Fruit fly (Drosophila melanogaster) whole organism, prepupa: ENCODE data around the gene Nubp1.
A peak's percentile ranks its signal among the peaks of the same experiment; 100 is the strongest.

Experiments
- Blimp-1 ChIP-seq: fragments of 200-800 bp; sonication (Bioruptor generic); optimal IDR thresholded peaks from 3 replicates; lab custom pipeline; 2017; ENCODE audit warnings: missing biosample characterization, missing genetic modification characterization, mild to moderate bottlenecking, moderate library complexity, missing genetic modification reagents
- CG10631 ChIP-seq: fragments of 200-800 bp; sonication (Bioruptor generic); optimal IDR thresholded peaks from 2 replicates; lab custom pipeline; 2016; ENCODE audit warnings: missing biosample characterization, missing genetic modification characterization
- CG11294 ChIP-seq: fragments of 200-800 bp; sonication (Bioruptor generic); IDR thresholded peaks from 2 replicates; pipeline ENCODE4 v1.3.6; 2022; ENCODE audit warnings: missing biosample characterization, missing genetic modification characterization
- CG11762 ChIP-seq: fragments of 200-800 bp; sonication (Bioruptor generic); optimal IDR thresholded peaks from 3 replicates; lab custom pipeline; 2016; ENCODE audit warnings: missing biosample characterization, missing genetic modification characterization; ENCODE audit not compliant: insufficient read depth
- CG11902 ChIP-seq: fragments of 200-800 bp; sonication (Bioruptor generic); optimal IDR thresholded peaks from 3 replicates; lab custom pipeline; 2016; ENCODE audit warnings: missing biosample characterization, missing genetic modification characterization
- CG15336 ChIP-seq: fragments of 200-800 bp; sonication (Bioruptor generic); IDR thresholded peaks from 2 replicates; pipeline ENCODE4 v1.3.6; 2022; ENCODE audit warnings: missing biosample characterization, missing genetic modification characterization
- CG1621 ChIP-seq: fragments of 200-800 bp; sonication (Bioruptor generic); optimal IDR thresholded peaks from 3 replicates; lab custom pipeline; 2018; ENCODE audit warnings: missing biosample characterization, mild to moderate bottlenecking, missing genetic modification characterization
- CG16779 ChIP-seq: fragments of 200-800 bp; sonication (Bioruptor generic); optimal IDR thresholded peaks from 3 replicates; lab custom pipeline; 2017; ENCODE audit warnings: missing biosample characterization, mild to moderate bottlenecking, missing genetic modification characterization
- CG3032 ChIP-seq: fragments of 200-800 bp; optimal IDR thresholded peaks from 2 replicates; lab custom pipeline; 2019; ENCODE audit warnings: missing biosample characterization, mild to moderate bottlenecking, missing genetic modification characterization, moderate library complexity
- CG31627 ChIP-seq: fragments of 200-800 bp; sonication (Bioruptor generic); optimal IDR thresholded peaks from 3 replicates; lab custom pipeline; 2016; ENCODE audit warnings: missing biosample characterization, missing genetic modification characterization
- CG32006 ChIP-seq: fragments of 200-800 bp; sonication (Bioruptor generic); optimal IDR thresholded peaks from 3 replicates; lab custom pipeline; 2017; ENCODE audit warnings: missing biosample characterization, mild to moderate bottlenecking, missing genetic modification characterization
- CG3919 ChIP-seq: fragments of 200-800 bp; sonication (Bioruptor generic); optimal IDR thresholded peaks from 3 replicates; lab custom pipeline; 2016; ENCODE audit warnings: missing biosample characterization, missing genetic modification characterization
- CG4318 ChIP-seq: fragments of 200-800 bp; sonication (Bioruptor generic); optimal IDR thresholded peaks from 3 replicates; lab custom pipeline; 2017; ENCODE audit warnings: missing biosample characterization, mild to moderate bottlenecking, missing genetic modification characterization
- CG6276 ChIP-seq: fragments of 200-800 bp; sonication (Bioruptor generic); optimal IDR thresholded peaks from 2 replicates; lab custom pipeline; 2017; ENCODE audit warnings: missing biosample characterization, mild to moderate bottlenecking, missing genetic modification characterization
- CG6792 ChIP-seq: fragments of 200-800 bp; sonication (Bioruptor generic); optimal IDR thresholded peaks from 3 replicates; lab custom pipeline; 2016; ENCODE audit warnings: missing biosample characterization, missing genetic modification characterization
- CG6808 ChIP-seq: fragments of 200-800 bp; sonication (Bioruptor generic); optimal IDR thresholded peaks from 3 replicates; lab custom pipeline; 2017; ENCODE audit warnings: missing biosample characterization, missing genetic modification characterization, mild to moderate bottlenecking, moderate library complexity, missing genetic modification reagents
- CG6854 ChIP-seq: fragments of 200-800 bp; sonication (Bioruptor generic); optimal IDR thresholded peaks from 2 replicates; lab custom pipeline; 2017; ENCODE audit warnings: missing biosample characterization, mild to moderate bottlenecking, missing genetic modification characterization
- CG7368 ChIP-seq: fragments of 200-800 bp; sonication (Bioruptor generic); optimal IDR thresholded peaks from 3 replicates; lab custom pipeline; 2016; ENCODE audit warnings: missing biosample characterization, missing genetic modification characterization
- CG8119 ChIP-seq: fragments of 200-800 bp; sonication (Bioruptor generic); IDR thresholded peaks from 3 replicates; pipeline ENCODE4 v1.3.6; 2022; ENCODE audit warnings: missing biosample characterization, missing genetic modification characterization
- CG8632 ChIP-seq: fragments of 200-800 bp; sonication (Bioruptor generic); optimal IDR thresholded peaks from 3 replicates; lab custom pipeline; 2016; ENCODE audit warnings: missing biosample characterization, missing genetic modification characterization
- Eip75B ChIP-seq: fragments of 200-800 bp; sonication (Bioruptor generic); optimal IDR thresholded peaks from 3 replicates; lab custom pipeline; 2016; ENCODE audit warnings: missing biosample characterization, missing genetic modification characterization
- Eip78C ChIP-seq: fragments of 200-800 bp; sonication (Bioruptor generic); peaks from one replicate; lab custom pipeline; 2016; ENCODE audit warnings: missing biosample characterization, missing genetic modification characterization
- Ets21C ChIP-seq: fragments of 200-800 bp; sonication (Bioruptor generic); optimal IDR thresholded peaks from 3 replicates; lab custom pipeline; 2016; ENCODE audit warnings: missing biosample characterization, missing genetic modification characterization
- Ets96B ChIP-seq: fragments of 200-800 bp; optimal IDR thresholded peaks from 2 replicates; lab custom pipeline; 2019; ENCODE audit warnings: missing biosample characterization, mild to moderate bottlenecking, missing genetic modification characterization, moderate library complexity
- Hr38 ChIP-seq: sonication (Bioruptor generic); optimal IDR thresholded peaks from 2 replicates; lab custom pipeline; 2016; ENCODE audit warnings: missing biosample characterization, missing genetic modification characterization
- Lpt ChIP-seq: fragments of 200-800 bp; sonication (Bioruptor generic); optimal IDR thresholded peaks from 3 replicates; lab custom pipeline; 2016; ENCODE audit warnings: missing biosample characterization, missing genetic modification characterization
- Met ChIP-seq: fragments of 200-800 bp; sonication (Bioruptor generic); optimal IDR thresholded peaks from 3 replicates; lab custom pipeline; 2016; ENCODE audit warnings: missing biosample characterization, missing genetic modification characterization
- OdsH ChIP-seq: fragments of 200-800 bp; sonication (Bioruptor generic); optimal IDR thresholded peaks from 3 replicates; lab custom pipeline; 2016; ENCODE audit warnings: missing biosample characterization, missing genetic modification characterization
- Sox102F ChIP-seq: fragments of 200-800 bp; sonication (Bioruptor generic); optimal IDR thresholded peaks from 2 replicates; lab custom pipeline; 2016; ENCODE audit warnings: missing biosample characterization, mild to moderate bottlenecking, missing genetic modification characterization
- Sox15 ChIP-seq: fragments of 200-800 bp; sonication (Bioruptor generic); optimal IDR thresholded peaks from 3 replicates; lab custom pipeline; 2016; ENCODE audit warnings: missing biosample characterization, missing genetic modification characterization
- achi ChIP-seq: fragments of 200-800 bp; sonication (Bioruptor generic); optimal IDR thresholded peaks from 3 replicates; lab custom pipeline; 2016; ENCODE audit warnings: missing biosample characterization, missing genetic modification characterization
- acj6 ChIP-seq: fragments of 200-800 bp; sonication (Bioruptor generic); optimal IDR thresholded peaks from 3 replicates; lab custom pipeline; 2016; ENCODE audit warnings: missing biosample characterization, missing genetic modification characterization
- dac ChIP-seq: fragments of 200-800 bp; sonication (Bioruptor generic); optimal IDR thresholded peaks from 2 replicates; lab custom pipeline; 2017; ENCODE audit warnings: missing biosample characterization, mild to moderate bottlenecking, missing genetic modification characterization
- dsx ChIP-seq: fragments of 200-800 bp; optimal IDR thresholded peaks from 3 replicates; lab custom pipeline; 2019; ENCODE audit warnings: missing biosample characterization, mild to moderate bottlenecking, missing genetic modification characterization, moderate library complexity; ENCODE audit not compliant: poor library complexity, severe bottlenecking
- eg ChIP-seq: fragments of 200-800 bp; sonication (Bioruptor generic); IDR thresholded peaks from 3 replicates; pipeline ENCODE4 v1.3.6; 2022; ENCODE audit warnings: missing biosample characterization, missing genetic modification characterization
- fd59A ChIP-seq: fragments of 200-800 bp; sonication (Bioruptor generic); optimal IDR thresholded peaks from 2 replicates; lab custom pipeline; 2017; ENCODE audit warnings: missing biosample characterization, mild to moderate bottlenecking, missing genetic modification characterization, missing genetic modification reagents
- fd85E ChIP-seq: fragments of 200-800 bp; sonication (Bioruptor generic); optimal IDR thresholded peaks from 3 replicates; lab custom pipeline; 2016; ENCODE audit warnings: missing biosample characterization, missing genetic modification characterization
- lz ChIP-seq: fragments of 200-800 bp; sonication (Bioruptor generic); optimal IDR thresholded peaks from 3 replicates; lab custom pipeline; 2016; ENCODE audit warnings: missing biosample characterization, missing genetic modification characterization
- salr ChIP-seq, 2 experiments: fragments of 200-800 bp; sonication (Bioruptor generic); optimal IDR thresholded peaks; 3 replicates each; lab custom pipeline; 2016 to 2018; ENCODE audit warnings: missing biosample characterization in 2 of 2, missing genetic modification characterization in 2 of 2, mild to moderate bottlenecking in 1 of 2
- spab ChIP-seq: fragments of 200-800 bp; sonication (Bioruptor generic); optimal IDR thresholded peaks from 2 replicates; lab custom pipeline; 2017; ENCODE audit warnings: missing biosample characterization, mild to moderate bottlenecking, missing genetic modification characterization, missing genetic modification reagents
- ss ChIP-seq, 2 experiments: fragments of 200-800 bp; sonication (Bioruptor generic); optimal IDR thresholded peaks; 2 replicates in 1 of 2; 3 replicates in 1 of 2; lab custom pipeline; 2017 to 2018; ENCODE audit warnings: mild to moderate bottlenecking in 2 of 2, missing biosample characterization in 2 of 2, missing genetic modification characterization in 2 of 2, moderate library complexity in 1 of 2
- topi ChIP-seq: fragments of 200-800 bp; sonication (Bioruptor generic); optimal IDR thresholded peaks from 3 replicates; lab custom pipeline; 2016; ENCODE audit warnings: missing biosample characterization, missing genetic modification characterization
- vri ChIP-seq: fragments of 200-800 bp; sonication (Bioruptor generic); optimal IDR thresholded peaks from 3 replicates; lab custom pipeline; 2016; ENCODE audit warnings: missing biosample characterization, mild to moderate bottlenecking, missing genetic modification characterization

The Nubp1 gene

DNA sequence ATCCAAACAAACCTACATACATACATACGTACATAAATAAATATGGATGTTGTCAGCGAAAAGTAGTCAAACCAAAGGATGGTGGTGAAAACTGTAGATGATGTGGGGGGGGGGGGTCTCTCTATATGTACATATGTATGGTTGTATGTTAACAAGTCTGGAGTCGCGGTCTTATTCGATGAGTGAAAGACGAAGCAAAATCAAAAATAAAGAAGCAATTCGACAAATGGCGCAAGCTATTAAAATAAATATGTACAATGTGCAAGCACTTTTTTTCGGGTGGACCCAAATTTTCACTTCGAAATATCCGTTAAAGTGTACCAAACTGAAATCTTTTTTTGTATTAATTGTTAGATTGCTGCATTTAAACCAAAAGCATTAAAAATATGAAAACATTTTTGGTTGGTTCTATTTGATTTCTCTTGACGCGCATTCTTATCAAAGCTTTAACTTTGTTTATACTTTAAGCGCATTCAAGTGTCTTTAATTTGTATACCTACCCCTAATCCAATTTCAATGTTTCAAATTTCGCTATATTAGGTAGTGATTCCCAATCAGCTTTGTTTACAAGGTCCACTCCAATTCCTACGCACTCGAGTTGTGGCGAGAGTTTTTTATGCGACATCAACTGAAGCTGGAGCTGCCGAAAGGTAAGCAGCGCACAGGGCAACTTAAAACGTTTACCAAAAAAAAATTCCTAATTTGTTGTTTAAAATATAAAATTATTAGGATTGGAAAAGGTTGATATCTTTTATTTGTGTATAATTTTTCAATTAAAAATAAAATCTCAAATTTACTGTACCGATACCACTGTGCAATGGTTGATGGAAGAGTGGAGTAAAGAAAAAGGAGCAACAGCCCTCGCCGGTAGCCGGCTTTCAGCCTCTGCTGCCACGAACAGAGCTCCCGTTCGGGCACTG lies 48.1 kb upstream of the Nubp1 start, which contains the start of gene CG31807 (continued):
- TF ChIP-seq Eip78C (GFP tag; lab: Kevin White, UChicago) (peak; percentile 100), CG6854 (peak; percentile 63), Lpt (peak; percentile 94), Ets96B (tag; lab: Kevin White, UChicago) (peak; percentile 95), CG6276 (GFP tag; lab: Kevin White, UChicago) (peak; percentile 95), CG6808 (GFP tag; lab: Kevin White, UChicago) (peak; percentile 97), lz (GFP tag; lab: Kevin White, UChicago) (peak; percentile 92), eg (peak; percentile 68), dsx (GFP tag; lab: Kevin White, UChicago) (peak; percentile 97), fd85E (GFP tag; lab: Kevin White, UChicago) (peak; percentile 85), Eip75B (GFP tag; lab: Kevin White, UChicago) (peak; percentile 96), spab (GFP tag; lab: Kevin White, UChicago) (peak; percentile 94), CG4318 (GFP tag; lab: Kevin White, UChicago) (peak; percentile 95), CG3032 (tag; lab: Kevin White, UChicago) (peak; percentile 97), dac (GFP tag; lab: Kevin White, UChicago) (peak; percentile 92), Blimp-1 (GFP tag; lab: Kevin White, UChicago) (peak; percentile 73), CG7368 (GFP tag; lab: Kevin White, UChicago) (peak; percentile 90), CG15336 (GFP tag; lab: Robert Waterston, UW) (peak; percentile 97)

- TF ChIP-seq fd85E (GFP tag; lab: Kevin White, UChicago) (peak; percentile 29), dac (GFP tag; lab: Kevin White, UChicago) (no peak), CG6792 (GFP tag; lab: Kevin White, UChicago) (peak; percentile 82), fd59A (GFP tag; lab: Kevin White, UChicago) (peak; percentile 68), Met (GFP tag; lab: Kevin White, UChicago) (peak; percentile 75), ss (GFP tag; optimal IDR thresholded peaks at IDR 0.05; lab: Kevin White, UChicago) (peak; percentile 79 to 83), Hr38 (GFP tag; lab: Kevin White, UChicago) (no peak), CG31627 (GFP tag; lab: Kevin White, UChicago) (no peak), CG8632 (GFP tag; lab: Kevin White, UChicago) (peak; percentile 87), acj6 (GFP tag; lab: Kevin White, UChicago) (peak; percentile 85), lz (GFP tag; lab: Kevin White, UChicago) (peak; percentile 21), CG11294 (GFP tag; lab: Robert Waterston, UW) (peak; percentile 49), Blimp-1 (GFP tag; lab: Kevin White, UChicago) (no peak), CG1621 (tag; lab: Kevin White, UChicago) (peak; percentile 5), CG10631 (GFP tag; lab: Kevin White, UChicago) (peak; percentile 86), CG16779 (tag; lab: Kevin White, UChicago) (peak; percentile 73), topi (GFP tag; lab: Kevin White, UChicago) (no peak), OdsH (GFP tag; lab: Kevin White, UChicago) (peak; percentile 85), CG8119 (GFP tag; lab: Robert Waterston, UW) (peak; percentile 71; the same call in 2 of the 3 replicates), vri (peak; percentile 0), CG32006 (GFP tag; lab: Kevin White, UChicago) (peak; percentile 87), salr (GFP tag; optimal IDR thresholded peaks at IDR 0.05; lab: Kevin White, UChicago) (peak in 1 of 2 experiments; percentile 89), Ets21C (no peak), eg (peak; percentile 66), CG3919 (GFP tag; lab: Kevin White, UChicago) (peak; percentile 81), Sox15 (GFP tag; lab: Kevin White, UChicago) (peak; percentile 65), CG11902 (GFP tag; lab: Kevin White, UChicago) (peak; percentile 27), achi (GFP tag; lab: Kevin White, UChicago) (peak; percentile 85), CG11762 (GFP tag; lab: Kevin White, UChicago) (peak; percentile 78), CG6276 (GFP tag; lab: Kevin White, UChicago) (peak; percentile 79), dsx (GFP tag; lab: Kevin White, UChicago) (peak; percentile 81), Eip75B (GFP tag; lab: Kevin White, UChicago) (peak; percentile 42), CG7368 (GFP tag; lab: Kevin White, UChicago) (peak; percentile 43), CG3032 (tag; lab: Kevin White, UChicago) (peak; percentile 89), Sox102F (GFP tag; lab: Kevin White, UChicago) (no peak), CG6854 (peak; percentile 9)
Measured at dm6 chr2L:16684908-16685611, 47.3 kb upstream of the Nubp1 start.
